Worm (Caenorhabditis elegans) whole organism, L1 larva: Measurements from ENCODE around the gene dml-1.

Experiments
- C04F5.9 ChIP-seq: sonication (generic microtip); optimal IDR thresholded peaks from 2 replicates; lab custom pipeline; 2016; ENCODE audit warnings: missing genetic modification characterization, missing compliant biosample characterization
- Y116A8C.19 ChIP-seq: sonication (generic microtip); optimal IDR thresholded peaks from 2 replicates; lab custom pipeline; 2016; ENCODE audit warnings: missing compliant biosample characterization, missing genetic modification characterization, borderline replicate concordance
- ceh-8 ChIP-seq: fragments of 200-800 bp; sonication (Bioruptor generic); optimal IDR thresholded peaks from 2 replicates; lab custom pipeline; 2018; ENCODE audit warnings: mild to moderate bottlenecking, missing genetic modification characterization, moderate library complexity, missing compliant biosample characterization
- dpl-1 ChIP-seq, 3 experiments: fragments of 150-350 bp in 2 of 3; sonication (generic microtip) in 1 of 3; optimal IDR thresholded peaks; 2 replicates each; lab custom pipeline; 2014 to 2017; ENCODE audit warnings: missing biosample characterization in 3 of 3, missing genetic modification characterization in 3 of 3, missing genetic modification reagents in 3 of 3
- dsc-1 ChIP-seq: sonication (generic microtip); optimal IDR thresholded peaks from 2 replicates; lab custom pipeline; 2016; ENCODE audit warnings: mild to moderate bottlenecking, missing genetic modification characterization, missing compliant biosample characterization
- efl-1 ChIP-seq, 4 experiments: fragments of 150-350 bp; optimal IDR thresholded peaks in 3 of 4; peaks in 1 of 4; 1 replicate in 1 of 4; 2 replicates in 3 of 4; lab custom pipeline; 2014; ENCODE audit warnings: missing biosample characterization in 2 of 4, missing genetic modification characterization in 2 of 4, missing genetic modification reagents in 2 of 4
- elt-2 ChIP-seq: sonication (generic microtip); optimal IDR thresholded peaks from 2 replicates; lab custom pipeline; 2016; ENCODE audit warnings: missing genetic modification characterization, mild to moderate bottlenecking, inconsistent platforms, missing compliant biosample characterization, missing genetic modification reagents
- fkh-10 ChIP-seq: sonication (generic microtip); optimal IDR thresholded peaks from 2 replicates; lab custom pipeline; 2017; ENCODE audit warnings: missing biosample characterization, missing genetic modification reagents, missing genetic modification characterization
- fkh-4 ChIP-seq: sonication (generic microtip); optimal IDR thresholded peaks from 2 replicates; lab custom pipeline; 2016; ENCODE audit warnings: missing compliant biosample characterization, missing genetic modification characterization, borderline replicate concordance
- hpl-2 ChIP-seq: fragments of 150-350 bp; optimal IDR thresholded peaks from 2 replicates; lab custom pipeline; 2014; ENCODE audit warnings: missing biosample characterization, missing genetic modification reagents, missing genetic modification characterization
- irx-1 ChIP-seq: sonication (generic microtip); optimal IDR thresholded peaks from 2 replicates; lab custom pipeline; 2016; ENCODE audit warnings: missing genetic modification characterization, missing compliant biosample characterization
- jun-1 ChIP-seq: fragments of 150-350 bp; optimal IDR thresholded peaks from 2 replicates; lab custom pipeline; 2014; ENCODE audit warnings: missing biosample characterization, missing genetic modification reagents, missing genetic modification characterization
- lin-14 ChIP-seq: fragments of 200-800 bp; sonication (Bioruptor generic); optimal IDR thresholded peaks from 2 replicates; lab custom pipeline; 2018; ENCODE audit warnings: mild to moderate bottlenecking, missing genetic modification characterization, moderate library complexity, missing compliant biosample characterization
- lin-15B ChIP-seq: fragments of 150-350 bp; sonication (generic microtip); optimal IDR thresholded peaks from 3 replicates; lab custom pipeline; 2014; ENCODE audit warnings: missing biosample characterization, missing genetic modification characterization
- lin-35 ChIP-seq, 2 experiments: fragments of 150-350 bp; optimal IDR thresholded peaks; 2 replicates each; lab custom pipeline; 2014; ENCODE audit warnings: missing biosample characterization in 2 of 2, missing genetic modification characterization in 2 of 2, missing genetic modification reagents in 2 of 2
- mdl-1 ChIP-seq, 2 experiments: fragments of 150-350 bp; optimal IDR thresholded peaks; 2 replicates each; lab custom pipeline; 2014 to 2017; ENCODE audit warnings: missing biosample characterization in 2 of 2, missing genetic modification characterization in 2 of 2, inconsistent platforms in 1 of 2
- mef-2 ChIP-seq: fragments of 150-350 bp; optimal IDR thresholded peaks from 2 replicates; lab custom pipeline; 2014; ENCODE audit warnings: missing biosample characterization, missing genetic modification characterization
- nhr-19 ChIP-seq: fragments of 200-800 bp; sonication (Bioruptor generic); conservative IDR thresholded peaks from 2 replicates; pipeline ENCODE4 v1.3.6; 2022; ENCODE audit warnings: missing genetic modification characterization, missing compliant biosample characterization
- nhr-28 ChIP-seq: fragments of 150-350 bp; optimal IDR thresholded peaks from 2 replicates; lab custom pipeline; 2014; ENCODE audit warnings: missing biosample characterization, missing genetic modification characterization
- nhr-71 ChIP-seq: sonication (generic microtip); optimal IDR thresholded peaks from 2 replicates; lab custom pipeline; 2016; ENCODE audit warnings: mild to moderate bottlenecking, missing genetic modification characterization, moderate library complexity, missing compliant biosample characterization
- nhr-76 ChIP-seq: sonication (generic microtip); optimal IDR thresholded peaks from 2 replicates; lab custom pipeline; 2017; ENCODE audit warnings: missing biosample characterization, missing genetic modification characterization
- nhr-77 ChIP-seq: fragments of 150-350 bp; optimal IDR thresholded peaks from 2 replicates; lab custom pipeline; 2014; ENCODE audit warnings: missing biosample characterization, missing genetic modification characterization
- pag-3 ChIP-seq: sonication (generic microtip); optimal IDR thresholded peaks from 2 replicates; lab custom pipeline; 2017; ENCODE audit warnings: missing genetic modification characterization, mild to moderate bottlenecking, missing compliant biosample characterization, antibody characterized with exemption, borderline replicate concordance; ENCODE audit not compliant: insufficient read depth
- rnt-1 ChIP-seq: sonication (generic microtip); optimal IDR thresholded peaks from 2 replicates; lab custom pipeline; 2016; ENCODE audit warnings: mild to moderate bottlenecking, missing genetic modification characterization, moderate library complexity, missing compliant biosample characterization
- skn-1 ChIP-seq: fragments of 150-350 bp; optimal IDR thresholded peaks from 2 replicates; lab custom pipeline; 2014; ENCODE audit warnings: missing biosample characterization, missing genetic modification characterization
- sptf-1 ChIP-seq: fragments of 150-350 bp; optimal IDR thresholded peaks from 2 replicates; lab custom pipeline; 2014; ENCODE audit warnings: missing biosample characterization, missing genetic modification characterization
- tlp-1 ChIP-seq: fragments of 150-350 bp; optimal IDR thresholded peaks from 2 replicates; lab custom pipeline; 2014; ENCODE audit warnings: missing biosample characterization, missing genetic modification characterization
- unc-130 ChIP-seq: fragments of 150-350 bp; optimal IDR thresholded peaks from 2 replicates; lab custom pipeline; 2017; ENCODE audit warnings: missing biosample characterization, missing genetic modification characterization, inconsistent platforms
- unc-86 ChIP-seq: sonication (generic microtip); optimal IDR thresholded peaks from 2 replicates; lab custom pipeline; 2016; ENCODE audit warnings: missing genetic modification characterization, missing compliant biosample characterization
- ztf-4 ChIP-seq: fragments of 150-350 bp; optimal IDR thresholded peaks from 2 replicates; lab custom pipeline; 2014; ENCODE audit warnings: missing biosample characterization, missing genetic modification characterization

Gene dml-1

ce11 chrIV:2854161-2854560, 32.6 kb upstream of the dml-1 start:
- no peak for TF ChIP-seq efl-1 (optimal IDR thresholded peaks at IDR 0.05; lab: Kevin White, UChicago)
- TF ChIP-seq efl-1 (GFP tag; optimal IDR thresholded peaks at IDR 0.05 in 1 of 2; lab: Kevin White, UChicago) = peak in 1 of 2 experiments; percentile 62
- TF ChIP-seq elt-2 (tag; lab: Kevin White, UChicago) = peak; percentile 47
- TF ChIP-seq unc-130 = no peak
- TF ChIP-seq lin-15B (tag; lab: Kevin White, UChicago) = no peak
- TF ChIP-seq fkh-4 (tag; lab: Kevin White, UChicago) = no peak

ce11 chrIV:2855056-2855752, 31.6 kb upstream of the dml-1 start:
- no peak for TF ChIP-seq Y116A8C.19 (tag; lab: Kevin White, UChicago)
- TF ChIP-seq elt-2 (tag; lab: Kevin White, UChicago) = peak; percentile 78
- TF ChIP-seq sptf-1 (tag; lab: Kevin White, UChicago) = no peak
- TF ChIP-seq dpl-1 (GFP tag; optimal IDR thresholded peaks at IDR 0.05; lab: Kevin White, UChicago) = no peak
- TF ChIP-seq skn-1 (tag; lab: Kevin White, UChicago) = no peak
- peak in 1 of 2 experiments; percentile 18 for TF ChIP-seq lin-35 (GFP tag; optimal IDR thresholded peaks at IDR 0.05; lab: Kevin White, UChicago)
- TF ChIP-seq efl-1 (optimal IDR thresholded peaks at IDR 0.05; lab: Kevin White, UChicago) = no peak
- no peak for TF ChIP-seq efl-1 (GFP tag; optimal IDR thresholded peaks at IDR 0.05 in 1 of 2; lab: Kevin White, UChicago)

- peak; percentile 37 for TF ChIP-seq lin-14 (GFP tag; lab: Kevin White, UChicago)
- TF ChIP-seq unc-86 (tag; lab: Kevin White, UChicago) = peak; percentile 35
- no peak for TF ChIP-seq lin-15B (tag; lab: Kevin White, UChicago)
- TF ChIP-seq fkh-10 (GFP tag; lab: Kevin White, UChicago) = peak; percentile 33
- no peak for TF ChIP-seq rnt-1
Observed at ce11 chrIV:2858734-2859133, 28.0 kb upstream of the dml-1 start.

- no peak for TF ChIP-seq pag-3 (tag; lab: Kevin White, UChicago)
- TF ChIP-seq nhr-76 (tag; lab: Kevin White, UChicago) = no peak
- TF ChIP-seq mef-2 (tag; lab: Kevin White, UChicago) = no peak
- no peak for TF ChIP-seq C04F5.9
- TF ChIP-seq mdl-1 (tag; optimal IDR thresholded peaks at IDR 0.05; lab: Kevin White, UChicago) = no peak
- no peak for TF ChIP-seq nhr-71 (tag; lab: Kevin White, UChicago)
- TF ChIP-seq ceh-8 = no peak
- TF ChIP-seq hpl-2 (GFP tag; lab: Kevin White, UChicago) = no peak
- TF ChIP-seq unc-86 (tag; lab: Kevin White, UChicago) = no peak
- TF ChIP-seq fkh-4 (tag; lab: Kevin White, UChicago) = no peak
- TF ChIP-seq irx-1 (tag; lab: Kevin White, UChicago) = no peak
Observed at ce11 chrIV:2864743-2865142, 22.0 kb upstream of the dml-1 start, which contains the start of gene Y54G2A.16. TSS of gene Y54G2A.16 (minus strand) at chrIV:2864843.

ce11 chrIV:2885260-2885659, 1.5 kb upstream of the dml-1 start:
- no peak for TF ChIP-seq mdl-1 (tag; optimal IDR thresholded peaks at IDR 0.05; lab: Kevin White, UChicago)
- TF ChIP-seq nhr-28 (tag; lab: Kevin White, UChicago) = no peak
- TF ChIP-seq dsc-1 (tag; lab: Kevin White, UChicago) = peak; percentile 38
- TF ChIP-seq nhr-77 (tag; lab: Kevin White, UChicago) = no peak
- no peak; the same call in 1 of the 2 replicates for TF ChIP-seq nhr-19 (GFP tag; lab: Robert Waterston, UW)
- TF ChIP-seq rnt-1 = peak; percentile 54
- no peak for TF ChIP-seq tlp-1 (tag; lab: Kevin White, UChicago)
- TF ChIP-seq unc-130 = peak; percentile 5
- TF ChIP-seq ztf-4 = no peak
- no peak for TF ChIP-seq jun-1 (tag; lab: Kevin White, UChicago)
- no peak for TF ChIP-seq fkh-4 (tag; lab: Kevin White, UChicago)
